Fruit fly (Drosophila melanogaster) whole organism, embryonic: ENCODE data around the gene TBC1d7.

Experiments used
- Atf6 ChIP-seq: fragments of 200-800 bp; sonication (Bioruptor generic); IDR thresholded peaks from 2 replicates; pipeline ENCODE4 v1.3.6; 2022; ENCODE audit warnings: missing biosample characterization, missing genetic modification characterization
- Blimp-1 ChIP-seq: fragments of 200-800 bp; sonication (Bioruptor generic); optimal IDR thresholded peaks from 3 replicates; lab custom pipeline; 2018; ENCODE audit warnings: missing biosample characterization, missing genetic modification characterization, mild to moderate bottlenecking, moderate library complexity, missing genetic modification reagents
- Bteb2 ChIP-seq: fragments of 200-800 bp; sonication (Bioruptor generic); optimal IDR thresholded peaks from 2 replicates; lab custom pipeline; 2016; ENCODE audit warnings: missing biosample characterization, missing genetic modification characterization
- CG10366 ChIP-seq: fragments of 200-800 bp; sonication (Bioruptor generic); IDR thresholded peaks from 2 replicates; pipeline ENCODE4 v1.3.6; 2022; ENCODE audit warnings: missing biosample characterization, missing genetic modification characterization
- CG10543 ChIP-seq: fragments of 200-800 bp; sonication (Bioruptor generic); optimal IDR thresholded peaks from 3 replicates; lab custom pipeline; 2017; ENCODE audit warnings: missing biosample characterization, mild to moderate bottlenecking, missing genetic modification characterization, moderate library complexity
- CG10959 ChIP-seq: fragments of 200-800 bp; sonication (Bioruptor generic); IDR thresholded peaks from 2 replicates; pipeline ENCODE4 v1.3.6; 2022; ENCODE audit warnings: missing biosample characterization, missing genetic modification characterization
- CG11398 ChIP-seq: fragments of 200-800 bp; sonication (Bioruptor generic); optimal IDR thresholded peaks from 2 replicates; lab custom pipeline; 2016; ENCODE audit warnings: missing biosample characterization, missing genetic modification characterization
- CG1233 ChIP-seq: fragments of 200-800 bp; sonication (Bioruptor generic); optimal IDR thresholded peaks from 4 replicates; lab custom pipeline; 2018; ENCODE audit warnings: missing biosample characterization, mild to moderate bottlenecking, missing genetic modification characterization
- CG12391 ChIP-seq: fragments of 200-800 bp; sonication (Bioruptor generic); optimal IDR thresholded peaks from 3 replicates; lab custom pipeline; 2018; ENCODE audit warnings: missing biosample characterization, mild to moderate bottlenecking, missing genetic modification characterization, moderate library complexity
- CG15011 ChIP-seq: fragments of 200-800 bp; sonication (Bioruptor generic); optimal IDR thresholded peaks from 3 replicates; lab custom pipeline; 2018; ENCODE audit warnings: missing biosample characterization, mild to moderate bottlenecking, missing genetic modification characterization
- CG16813 ChIP-seq: fragments of 200-800 bp; sonication (Bioruptor generic); IDR thresholded peaks from 3 replicates; pipeline ENCODE4 v1.3.6; 2022; ENCODE audit warnings: missing biosample characterization, missing genetic modification characterization; ENCODE audit not compliant: partially characterized antibody
- CG17186 ChIP-seq: fragments of 200-800 bp; sonication (Bioruptor generic); optimal IDR thresholded peaks from 3 replicates; lab custom pipeline; 2017; ENCODE audit warnings: missing biosample characterization, missing genetic modification reagents, missing genetic modification characterization
- CG17328 ChIP-seq: fragments of 200-800 bp; sonication (Bioruptor generic); IDR thresholded peaks from 2 replicates; pipeline ENCODE4 v1.3.6; 2022; ENCODE audit warnings: missing biosample characterization, missing genetic modification characterization
- CG17361 ChIP-seq: fragments of 200-800 bp; sonication (Bioruptor generic); IDR thresholded peaks from 3 replicates; pipeline ENCODE4 v1.3.6; 2022; ENCODE audit warnings: missing biosample characterization, missing genetic modification characterization
- CG1832 ChIP-seq: fragments of 200-800 bp; sonication (Bioruptor generic); optimal IDR thresholded peaks from 2 replicates; lab custom pipeline; 2017; ENCODE audit warnings: missing biosample characterization, mild to moderate bottlenecking, missing genetic modification characterization, inconsistent platforms
- CG2875 ChIP-seq: fragments of 200-800 bp; sonication (Bioruptor generic); optimal IDR thresholded peaks from 2 replicates; lab custom pipeline; 2017; ENCODE audit warnings: missing biosample characterization, mild to moderate bottlenecking, missing genetic modification characterization, missing genetic modification reagents
- CG31441 ChIP-seq: fragments of 200-800 bp; sonication (Bioruptor generic); IDR thresholded peaks from 2 replicates; pipeline ENCODE4 v1.3.6; 2022; ENCODE audit warnings: missing biosample characterization, missing genetic modification characterization
- CG4820 ChIP-seq: fragments of 200-800 bp; sonication (Bioruptor generic); optimal IDR thresholded peaks from 3 replicates; lab custom pipeline; 2016; ENCODE audit warnings: missing biosample characterization, missing genetic modification characterization
- CG4854 ChIP-seq: fragments of 200-800 bp; sonication (Bioruptor generic); optimal IDR thresholded peaks from 2 replicates; lab custom pipeline; 2016; ENCODE audit warnings: missing biosample characterization, missing genetic modification characterization, inconsistent platforms
- CG6689 ChIP-seq: fragments of 200-800 bp; sonication (Bioruptor generic); IDR thresholded peaks from 2 replicates; pipeline ENCODE4 v1.3.6; 2022; ENCODE audit warnings: missing biosample characterization, missing genetic modification characterization
- CG6765 ChIP-seq: fragments of 200-800 bp; sonication (Bioruptor generic); optimal IDR thresholded peaks from 3 replicates; lab custom pipeline; 2017; ENCODE audit warnings: missing biosample characterization, mild to moderate bottlenecking, missing genetic modification characterization
- CG7357 ChIP-seq: fragments of 200-800 bp; sonication (Bioruptor generic); IDR thresholded peaks from 3 replicates; pipeline ENCODE4 v1.3.6; 2022; ENCODE audit warnings: missing biosample characterization, missing genetic modification characterization
- CG8281 ChIP-seq: fragments of 200-800 bp; sonication (Bioruptor generic); optimal IDR thresholded peaks from 2 replicates; lab custom pipeline; 2018; ENCODE audit warnings: missing biosample characterization, mild to moderate bottlenecking, missing genetic modification characterization, moderate library complexity
- CG8388 ChIP-seq: fragments of 200-800 bp; sonication (Bioruptor generic); optimal IDR thresholded peaks from 2 replicates; lab custom pipeline; 2019; ENCODE audit warnings: missing biosample characterization, mild to moderate bottlenecking, missing genetic modification characterization, moderate library complexity
- CG9797 ChIP-seq: fragments of 200-800 bp; sonication (Bioruptor generic); optimal IDR thresholded peaks from 3 replicates; lab custom pipeline; 2018; ENCODE audit warnings: missing biosample characterization, mild to moderate bottlenecking, missing genetic modification characterization
- CHES-1-like ChIP-seq: fragments of 200-800 bp; sonication (Bioruptor generic); optimal IDR thresholded peaks from 2 replicates; lab custom pipeline; 2016; ENCODE audit warnings: missing biosample characterization, missing genetic modification characterization
- Dp ChIP-seq: fragments of 200-800 bp; sonication (Bioruptor generic); optimal IDR thresholded peaks from 2 replicates; lab custom pipeline; 2018; ENCODE audit warnings: missing biosample characterization, mild to moderate bottlenecking, missing genetic modification characterization, moderate library complexity
- HHEX ChIP-seq: fragments of 200-800 bp; sonication (Bioruptor generic); optimal IDR thresholded peaks from 3 replicates; lab custom pipeline; 2017; ENCODE audit warnings: missing biosample characterization, mild to moderate bottlenecking, missing genetic modification characterization, missing genetic modification reagents
- Lim3 ChIP-seq: fragments of 200-800 bp; sonication (Bioruptor generic); IDR thresholded peaks from 2 replicates; pipeline ENCODE4 v1.3.6; 2022; ENCODE audit warnings: missing biosample characterization, missing genetic modification characterization
- Ptx1 ChIP-seq: fragments of 200-800 bp; sonication (Bioruptor generic); IDR thresholded peaks from 2 replicates; pipeline ENCODE4 v1.3.6; 2022; ENCODE audit warnings: missing biosample characterization, missing genetic modification characterization
- Sox100B ChIP-seq: fragments of 200-800 bp; sonication (Bioruptor generic); optimal IDR thresholded peaks from 3 replicates; lab custom pipeline; 2018; ENCODE audit warnings: missing biosample characterization, mild to moderate bottlenecking, missing genetic modification characterization
- amos ChIP-seq: fragments of 200-800 bp; sonication (Bioruptor generic); IDR thresholded peaks from 2 replicates; pipeline ENCODE4 v1.3.6; 2022; ENCODE audit warnings: missing biosample characterization, missing genetic modification characterization; ENCODE audit not compliant: partially characterized antibody
- chn ChIP-seq: fragments of 200-800 bp; sonication (Bioruptor generic); optimal IDR thresholded peaks from 2 replicates; lab custom pipeline; 2016; ENCODE audit warnings: missing biosample characterization, missing genetic modification characterization
- crol ChIP-seq: fragments of 200-800 bp; sonication (Bioruptor generic); IDR thresholded peaks from 2 replicates; pipeline ENCODE4 v1.3.6; 2022; ENCODE audit warnings: missing biosample characterization, missing genetic modification characterization
- crp ChIP-seq, 2 experiments: fragments of 200-800 bp; sonication (Bioruptor generic); optimal IDR thresholded peaks; 2 replicates in 1 of 2; 3 replicates in 1 of 2; lab custom pipeline; 2017; ENCODE audit warnings: missing biosample characterization in 2 of 2, missing genetic modification characterization in 2 of 2, mild to moderate bottlenecking in 1 of 2, moderate library complexity in 1 of 2
- dati ChIP-seq: fragments of 200-800 bp; sonication (Bioruptor generic); IDR thresholded peaks from 2 replicates; pipeline ENCODE4 v1.3.6; 2022; ENCODE audit warnings: missing biosample characterization, missing genetic modification characterization
- ftz-f1 ChIP-seq: fragments of 200-800 bp; sonication (Bioruptor generic); optimal IDR thresholded peaks from 2 replicates; lab custom pipeline; 2016; ENCODE audit warnings: missing biosample characterization, missing genetic modification characterization
- gfzf ChIP-seq: fragments of 200-800 bp; sonication (Bioruptor generic); optimal IDR thresholded peaks from 2 replicates; lab custom pipeline; 2016; ENCODE audit warnings: missing biosample characterization, mild to moderate bottlenecking, missing genetic modification characterization, moderate library complexity
- hbn ChIP-seq: fragments of 200-800 bp; sonication (Bioruptor generic); IDR thresholded peaks from 2 replicates; pipeline ENCODE4 v1.3.6; 2022; ENCODE audit warnings: missing biosample characterization, missing genetic modification characterization; ENCODE audit not compliant: partially characterized antibody
- mirr ChIP-seq: fragments of 200-800 bp; sonication (Bioruptor generic); optimal IDR thresholded peaks from 3 replicates; lab custom pipeline; 2018; ENCODE audit warnings: missing biosample characterization, mild to moderate bottlenecking, missing genetic modification characterization
- nerfin-1 ChIP-seq: fragments of 200-800 bp; sonication (Bioruptor generic); optimal IDR thresholded peaks from 3 replicates; lab custom pipeline; 2019; ENCODE audit warnings: missing biosample characterization, mild to moderate bottlenecking, missing genetic modification characterization, moderate library complexity
- nom ChIP-seq: fragments of 200-800 bp; sonication (Bioruptor generic); optimal IDR thresholded peaks from 2 replicates; lab custom pipeline; 2017; ENCODE audit warnings: missing biosample characterization, missing genetic modification characterization, mild to moderate bottlenecking, moderate library complexity, missing genetic modification reagents
- so ChIP-seq: fragments of 200-800 bp; sonication (Bioruptor generic); IDR thresholded peaks from 3 replicates; pipeline ENCODE4 v1.3.6; 2022; ENCODE audit warnings: missing biosample characterization, missing genetic modification characterization
- tx ChIP-seq: fragments of 200-800 bp; sonication (Bioruptor generic); optimal IDR thresholded peaks from 2 replicates; lab custom pipeline; 2016; ENCODE audit warnings: missing biosample characterization, missing genetic modification characterization
- usp ChIP-seq: fragments of >200 bp; optimal IDR thresholded peaks from 2 replicates; lab custom pipeline; 2017; ENCODE audit warnings: missing biosample characterization, missing genetic modification characterization
- vvl ChIP-seq: fragments of 200-800 bp; sonication (Bioruptor generic); IDR thresholded peaks from 2 replicates; pipeline ENCODE4 v1.3.6; 2022; ENCODE audit warnings: missing biosample characterization, missing genetic modification characterization
- yki ChIP-seq: fragments of >200 bp; optimal IDR thresholded peaks from 3 replicates; lab custom pipeline; 2018
- zf30C ChIP-seq: fragments of 200-800 bp; sonication (Bioruptor generic); optimal IDR thresholded peaks from 3 replicates; lab custom pipeline; 2018; ENCODE audit warnings: missing biosample characterization, mild to moderate bottlenecking, missing genetic modification characterization
- zfh1 ChIP-seq: fragments of 200-800 bp; sonication (Bioruptor generic); IDR thresholded peaks from 3 replicates; pipeline ENCODE4 v1.3.6; 2022; ENCODE audit warnings: missing biosample characterization, missing genetic modification characterization

The TBC1d7 gene

DNA sequence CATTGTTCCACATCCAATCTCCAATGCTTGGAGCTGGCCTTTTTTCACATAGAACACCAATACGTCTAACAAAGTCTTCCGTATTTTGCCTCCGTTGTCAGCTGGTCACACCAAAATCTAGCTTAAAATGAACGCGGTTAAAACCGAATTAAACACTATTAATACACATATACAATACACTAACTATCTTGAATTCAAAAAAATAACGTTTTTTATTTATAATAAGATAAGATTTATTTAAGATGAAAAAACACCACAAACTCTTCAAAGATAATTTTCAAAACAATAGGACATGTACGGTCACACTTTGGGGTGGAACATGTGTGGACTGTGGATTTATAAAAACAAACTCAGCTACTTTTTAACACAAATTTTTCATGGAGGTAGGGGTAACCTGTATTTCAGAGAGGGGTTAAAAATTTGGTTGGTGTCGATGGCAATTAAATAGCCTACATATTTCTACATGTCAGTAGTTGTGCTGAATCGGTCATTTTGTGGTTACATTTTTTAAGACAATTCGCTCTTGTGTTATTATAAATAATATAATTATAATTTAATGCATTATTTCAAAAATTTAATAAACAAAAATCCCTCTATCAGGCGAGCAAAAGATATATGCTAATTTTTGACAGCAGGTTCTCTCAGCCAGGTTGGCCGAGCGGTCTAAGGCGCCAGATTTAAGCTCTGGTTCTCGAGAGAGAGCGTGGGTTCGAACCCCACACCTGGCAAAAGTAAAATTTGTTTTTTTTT, 49.0 kb upstream of the TBC1d7 start, which contains the start of gene CG13605 (continued):
- TF ChIP-seq CG4820 = peak; percentile 52
- TF ChIP-seq CG8388 (GFP tag; lab: Kevin White, UChicago) = peak; percentile 71
- TF ChIP-seq amos (GFP tag; lab: Robert Waterston, UW) = peak; percentile 63; the same call in 1 of the 2 replicates
- TF ChIP-seq CG7357 (GFP tag; lab: Robert Waterston, UW) = no peak
- TF ChIP-seq CG1233 (GFP tag; lab: Kevin White, UChicago) = peak; percentile 70
- peak; percentile 39 for TF ChIP-seq Bteb2
- peak; percentile 88 for TF ChIP-seq HHEX (GFP tag; lab: Kevin White, UChicago)
- TF ChIP-seq CG2875 (GFP tag; lab: Kevin White, UChicago) = peak; percentile 69
- TF ChIP-seq CG10366 (GFP tag; lab: Robert Waterston, UW) = peak; percentile 65
- no peak for TF ChIP-seq CG17186
- TF ChIP-seq vvl (GFP tag; lab: Robert Waterston, UW) = peak; percentile 91
- peak; percentile 57 for TF ChIP-seq CG4854 (GFP tag; lab: Kevin White, UChicago)
- TF ChIP-seq CG9797 (GFP tag; lab: Kevin White, UChicago) = peak; percentile 90
- TF ChIP-seq Lim3 (GFP tag; lab: Robert Waterston, UW) = no peak
- TF ChIP-seq Dp = peak; percentile 80
- peak; percentile 8 for TF ChIP-seq CHES-1-like (GFP tag; lab: Kevin White, UChicago)
- TF ChIP-seq mirr (GFP tag; lab: Kevin White, UChicago) = peak; percentile 6
- no peak for TF ChIP-seq usp (GFP tag; lab: Kevin White, UChicago)
- TF ChIP-seq chn (GFP tag; lab: Kevin White, UChicago) = peak; percentile 63
- TF ChIP-seq Ptx1 (GFP tag; lab: Robert Waterston, UW) = peak; percentile 74
- TF ChIP-seq nom (GFP tag; lab: Kevin White, UChicago) = peak; percentile 90
- TF ChIP-seq hbn = no peak
- TF ChIP-seq zfh1 (GFP tag; lab: Robert Waterston, UW) = peak; percentile 50; the same call in 1 of the 3 replicates
- TF ChIP-seq tx (GFP tag; lab: Kevin White, UChicago) = peak; percentile 19
- no peak for TF ChIP-seq so (GFP tag; lab: Robert Waterston, UW)
- peak; percentile 69 for TF ChIP-seq Atf6 (GFP tag; lab: Robert Waterston, UW)
- TF ChIP-seq crp (GFP tag; optimal IDR thresholded peaks at IDR 0.05; lab: Kevin White, UChicago) = no peak
- TF ChIP-seq zf30C (GFP tag; lab: Kevin White, UChicago) = no peak
- no peak for TF ChIP-seq crol
- TF ChIP-seq CG6765 (GFP tag; lab: Kevin White, UChicago) = peak; percentile 85
- TF ChIP-seq nerfin-1 (tag; lab: Kevin White, UChicago) = peak; percentile 68
- TF ChIP-seq CG11398 (GFP tag; lab: Kevin White, UChicago) = no peak
- peak; percentile 27 for TF ChIP-seq CG8281 (tag; lab: Kevin White, UChicago)
- TF ChIP-seq CG10543 = peak; percentile 42
- TF ChIP-seq CG12391 (tag; lab: Kevin White, UChicago) = peak; percentile 82
- TF ChIP-seq ftz-f1 = no peak
- peak; percentile 85 for TF ChIP-seq CG31441 (GFP tag; lab: Robert Waterston, UW)
- peak; percentile 66; the same call in 1 of the 3 replicates for TF ChIP-seq CG17361
- TF ChIP-seq CG6689 (GFP tag; lab: Robert Waterston, UW) = peak; percentile 57
- TF ChIP-seq yki = no peak
- peak; percentile 84 for TF ChIP-seq gfzf (GFP tag; lab: Kevin White, UChicago)
- TF ChIP-seq CG15011 (GFP tag; lab: Kevin White, UChicago) = peak; percentile 60
- 0 out of 2 replicates have a peak, but pooled peaks have one; percentile 42 for TF ChIP-seq dati (GFP tag; lab: Robert Waterston, UW)
- peak; percentile 69 for TF ChIP-seq CG17328 (GFP tag; lab: Robert Waterston, UW)
- TF ChIP-seq Sox100B (GFP tag; lab: Kevin White, UChicago) = peak; percentile 71
- no peak for TF ChIP-seq CG1832 (GFP tag; lab: Kevin White, UChicago)
- peak; percentile 72 for TF ChIP-seq Blimp-1
- TF ChIP-seq CG10959 = no peak
- peak; percentile 67 for TF ChIP-seq CG16813 (GFP tag; lab: Robert Waterston, UW)
